Worm (Caenorhabditis elegans) whole organism, L2 larva: ENCODE measurements around the gene C35D10.17.

Experiments used
- C34F6.9 ChIP-seq: fragments of 150-350 bp; optimal IDR thresholded peaks from 2 replicates; lab custom pipeline; 2014; ENCODE audit warnings: missing biosample characterization, missing genetic modification characterization
- F13H6.1 ChIP-seq: sonication (generic microtip); optimal IDR thresholded peaks from 2 replicates; lab custom pipeline; 2016; ENCODE audit warnings: missing genetic modification characterization, missing compliant biosample characterization
- R02D3.7 ChIP-seq: fragments of 150-350 bp; optimal IDR thresholded peaks from 2 replicates; lab custom pipeline; 2014; ENCODE audit warnings: missing biosample characterization, missing genetic modification characterization
- ZK546.5 ChIP-seq: sonication (generic microtip); optimal IDR thresholded peaks from 2 replicates; lab custom pipeline; 2017; ENCODE audit warnings: missing biosample characterization, missing genetic modification characterization
- alr-1 ChIP-seq: fragments of 150-350 bp; optimal IDR thresholded peaks from 2 replicates; lab custom pipeline; 2014; ENCODE audit warnings: missing biosample characterization, missing genetic modification characterization
- aly-2 ChIP-seq: fragments of 150-350 bp; optimal IDR thresholded peaks from 2 replicates; lab custom pipeline; 2014; ENCODE audit warnings: missing biosample characterization, missing genetic modification characterization
- blmp-1 ChIP-seq: sonication (generic microtip); optimal IDR thresholded peaks from 2 replicates; lab custom pipeline; 2017; ENCODE audit warnings: missing genetic modification characterization, mild to moderate bottlenecking, missing compliant biosample characterization, antibody characterized with exemption, moderate library complexity; ENCODE audit not compliant: insufficient read depth
- ceh-16 ChIP-seq: fragments of 150-350 bp; optimal IDR thresholded peaks from 2 replicates; lab custom pipeline; 2014; ENCODE audit warnings: missing biosample characterization, missing genetic modification characterization
- crh-2 ChIP-seq: sonication (generic microtip); optimal IDR thresholded peaks from 2 replicates; lab custom pipeline; 2017; ENCODE audit warnings: missing biosample characterization, missing genetic modification characterization
- dmd-4 ChIP-seq: sonication (generic microtip); optimal IDR thresholded peaks from 2 replicates; lab custom pipeline; 2017; ENCODE audit warnings: missing biosample characterization, missing genetic modification characterization
- egl-27 ChIP-seq: sonication (generic microtip); optimal IDR thresholded peaks from 3 replicates; lab custom pipeline; 2017; ENCODE audit warnings: missing biosample characterization, missing genetic modification reagents, missing genetic modification characterization
- fos-1 ChIP-seq: fragments of 150-350 bp; optimal IDR thresholded peaks from 2 replicates; lab custom pipeline; 2014; ENCODE audit warnings: missing biosample characterization, missing genetic modification characterization
- gmeb-1 ChIP-seq: fragments of 150-350 bp; optimal IDR thresholded peaks from 2 replicates; lab custom pipeline; 2014; ENCODE audit warnings: missing biosample characterization, missing genetic modification characterization
- lin-11 ChIP-seq: fragments of 150-350 bp; sonication (generic microtip); optimal IDR thresholded peaks from 2 replicates; lab custom pipeline; 2014; ENCODE audit warnings: missing biosample characterization, missing genetic modification characterization, inconsistent platforms, mixed read lengths
- lin-39 ChIP-seq: fragments of 150-350 bp; optimal IDR thresholded peaks from 2 replicates; lab custom pipeline; 2014; ENCODE audit warnings: missing biosample characterization, missing genetic modification reagents, missing genetic modification characterization
- mab-5 ChIP-seq: fragments of 150-350 bp; optimal IDR thresholded peaks from 2 replicates; lab custom pipeline; 2014; ENCODE audit warnings: missing biosample characterization, missing genetic modification characterization
- mdl-1 ChIP-seq, 2 experiments: fragments of 150-350 bp in 1 of 2; sonication (generic microtip) in 1 of 2; optimal IDR thresholded peaks; 2 replicates each; lab custom pipeline; 2017; ENCODE audit warnings: missing biosample characterization in 2 of 2, missing genetic modification characterization in 2 of 2
- nhr-10 ChIP-seq: sonication (generic microtip); optimal IDR thresholded peaks from 2 replicates; lab custom pipeline; 2017; ENCODE audit warnings: missing biosample characterization, missing genetic modification characterization
- nhr-11 ChIP-seq: fragments of 150-350 bp; optimal IDR thresholded peaks from 2 replicates; lab custom pipeline; 2014; ENCODE audit warnings: missing biosample characterization, missing genetic modification characterization
- nhr-12 ChIP-seq: fragments of 150-350 bp; optimal IDR thresholded peaks from 2 replicates; lab custom pipeline; 2014; ENCODE audit warnings: missing biosample characterization, missing genetic modification characterization
- nhr-129 ChIP-seq: fragments of 150-350 bp; optimal IDR thresholded peaks from 2 replicates; lab custom pipeline; 2014; ENCODE audit warnings: missing biosample characterization, missing genetic modification characterization
- nhr-21 ChIP-seq: fragments of 150-350 bp; optimal IDR thresholded peaks from 2 replicates; lab custom pipeline; 2014; ENCODE audit warnings: missing biosample characterization, missing genetic modification characterization
- nhr-23 ChIP-seq: fragments of 150-350 bp; optimal IDR thresholded peaks from 2 replicates; lab custom pipeline; 2014; ENCODE audit warnings: missing biosample characterization, missing genetic modification reagents, missing genetic modification characterization
- nhr-237 ChIP-seq: fragments of 150-350 bp; optimal IDR thresholded peaks from 2 replicates; lab custom pipeline; 2014; ENCODE audit warnings: missing biosample characterization, missing genetic modification characterization
- nhr-25 ChIP-seq: fragments of 150-350 bp; sonication (generic microtip); optimal IDR thresholded peaks from 3 replicates; lab custom pipeline; 2014; ENCODE audit warnings: missing biosample characterization, missing genetic modification characterization
- nhr-6 ChIP-seq: fragments of 150-350 bp; optimal IDR thresholded peaks from 2 replicates; lab custom pipeline; 2014; ENCODE audit warnings: missing biosample characterization, missing genetic modification characterization
- nhr-77 ChIP-seq: fragments of 150-350 bp; optimal IDR thresholded peaks from 2 replicates; lab custom pipeline; 2014; ENCODE audit warnings: missing biosample characterization, missing genetic modification characterization
- peb-1 ChIP-seq: fragments of 150-350 bp; optimal IDR thresholded peaks from 2 replicates; lab custom pipeline; 2014; ENCODE audit warnings: missing biosample characterization, missing genetic modification characterization
- sem-4 ChIP-seq: fragments of 150-350 bp; optimal IDR thresholded peaks from 2 replicates; lab custom pipeline; 2014; ENCODE audit warnings: missing biosample characterization, missing genetic modification reagents, missing genetic modification characterization
- skn-1 ChIP-seq: sonication (generic microtip); optimal IDR thresholded peaks from 2 replicates; lab custom pipeline; 2017; ENCODE audit warnings: missing biosample characterization, missing genetic modification characterization
- sma-3 ChIP-seq: sonication (generic microtip); optimal IDR thresholded peaks from 2 replicates; lab custom pipeline; 2016; ENCODE audit warnings: missing genetic modification reagents, missing genetic modification characterization, missing compliant biosample characterization
- sma-9 ChIP-seq, 2 experiments: fragments of 150-350 bp in 1 of 2; sonication (generic microtip) in 1 of 2; optimal IDR thresholded peaks; 2 replicates each; lab custom pipeline; 2014 to 2016; ENCODE audit warnings: missing genetic modification characterization in 2 of 2, mild to moderate bottlenecking in 1 of 2, missing biosample characterization in 1 of 2, missing compliant biosample characterization in 1 of 2, missing genetic modification reagents in 1 of 2, moderate library complexity in 1 of 2
- snpc-4 ChIP-seq: fragments of 150-350 bp; optimal IDR thresholded peaks from 2 replicates; lab custom pipeline; 2014; ENCODE audit warnings: missing biosample characterization, missing genetic modification characterization
- unc-39 ChIP-seq: fragments of 150-350 bp; optimal IDR thresholded peaks from 2 replicates; lab custom pipeline; 2014; ENCODE audit warnings: missing biosample characterization, missing genetic modification characterization
- unc-62 ChIP-seq: fragments of 150-350 bp; optimal IDR thresholded peaks from 2 replicates; lab custom pipeline; 2014; ENCODE audit warnings: missing biosample characterization, missing genetic modification reagents, missing genetic modification characterization
- ztf-1 ChIP-seq: fragments of 200-800 bp; sonication (Bioruptor generic); conservative IDR thresholded peaks from 2 replicates; pipeline ENCODE4 v1.3.6; 2022; ENCODE audit warnings: missing genetic modification characterization, missing compliant biosample characterization
- ztf-11 ChIP-seq: sonication (generic microtip); optimal IDR thresholded peaks from 2 replicates; lab custom pipeline; 2017; ENCODE audit warnings: missing biosample characterization, missing genetic modification characterization
- ztf-4 ChIP-seq: fragments of 150-350 bp; optimal IDR thresholded peaks from 2 replicates; lab custom pipeline; 2014; ENCODE audit warnings: missing biosample characterization, missing genetic modification characterization

C35D10.17 gene

DNA sequence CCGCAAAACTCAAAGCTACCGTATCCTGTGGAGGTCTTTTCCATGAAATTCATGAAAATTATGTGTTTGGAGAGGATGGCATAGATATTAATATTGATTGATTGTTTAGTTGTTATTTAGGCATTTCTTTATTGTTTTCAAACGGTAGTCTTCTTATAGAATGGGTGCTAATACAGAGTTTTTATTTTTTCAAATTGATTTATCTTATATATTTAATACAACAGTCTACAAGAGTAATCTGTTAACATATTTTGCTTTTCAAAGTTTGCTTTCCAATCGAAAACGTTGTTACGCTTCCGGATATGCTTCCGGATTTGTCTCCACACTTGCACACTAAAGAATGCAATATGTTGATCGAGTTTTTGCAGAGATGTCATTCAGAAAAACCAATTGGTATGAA lies at the start of gene C35D10.17:
Gene C35D10.17 (plus strand): TSS at position 301 of the 400 bp plus-strand sequence.
- no peak for TF ChIP-seq sma-3 (GFP tag; lab: Kevin White, UChicago)
- no peak for TF ChIP-seq ztf-1
- TF ChIP-seq nhr-6 (tag; lab: Kevin White, UChicago): no peak
- TF ChIP-seq ztf-11 (tag; lab: Kevin White, UChicago): no peak
- no peak for TF ChIP-seq egl-27
- TF ChIP-seq nhr-11 (tag; lab: Kevin White, UChicago): no peak
- TF ChIP-seq unc-62 (GFP tag; lab: Kevin White, UChicago): no peak
- no peak for TF ChIP-seq ztf-4
- no peak for TF ChIP-seq F13H6.1
- no peak for TF ChIP-seq mab-5
- no peak for TF ChIP-seq nhr-10
- TF ChIP-seq ZK546.5 (tag; lab: Kevin White, UChicago): no peak
- no peak for TF ChIP-seq sma-9 (GFP tag; optimal IDR thresholded peaks at IDR 0.05; lab: Kevin White, UChicago)
- TF ChIP-seq sma-9 (tag; optimal IDR thresholded peaks at IDR 0.05; lab: Kevin White, UChicago): no peak
- TF ChIP-seq peb-1 (tag; lab: Kevin White, UChicago): no peak
- TF ChIP-seq aly-2 (tag; lab: Kevin White, UChicago): no peak
- TF ChIP-seq C34F6.9 (tag; lab: Kevin White, UChicago): no peak
- TF ChIP-seq sem-4: no peak
- TF ChIP-seq nhr-25 (tag; lab: Kevin White, UChicago): no peak
- TF ChIP-seq mdl-1 (tag; optimal IDR thresholded peaks at IDR 0.05; lab: Kevin White, UChicago): no peak

DNA sequence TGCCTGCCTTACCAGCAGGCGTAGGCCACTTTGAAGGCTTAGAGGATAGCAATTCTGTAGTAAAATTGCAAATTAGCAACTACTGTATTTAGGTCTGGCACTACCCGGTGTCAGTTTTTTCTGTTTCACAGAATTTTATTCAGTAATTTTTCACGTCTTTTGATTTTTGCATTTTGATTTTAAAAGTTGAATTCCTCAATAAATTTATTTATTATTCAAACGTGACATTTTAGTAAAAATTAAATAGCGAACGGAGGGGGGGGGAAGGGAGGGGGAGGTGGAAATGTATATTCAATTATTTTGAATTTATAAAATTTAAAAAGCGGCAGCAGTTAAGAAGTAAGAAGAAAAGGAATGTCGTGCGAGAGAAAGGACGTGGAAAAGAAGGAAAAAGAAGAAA lies 49.6 kb upstream of the C35D10.17 start, which contains the start of gene F26A1.4:
Gene F26A1.4 (plus strand): TSS at position 301 of the 400 bp plus-strand sequence.
- TF ChIP-seq dmd-4 (tag; lab: Kevin White, UChicago) (no peak), unc-62 (GFP tag; lab: Kevin White, UChicago) (no peak), nhr-12 (tag; lab: Kevin White, UChicago) (no peak), nhr-129 (tag; lab: Kevin White, UChicago) (no peak), nhr-6 (tag; lab: Kevin White, UChicago) (no peak), lin-11 (tag; lab: Kevin White, UChicago) (no peak), gmeb-1 (tag; lab: Kevin White, UChicago) (no peak), C34F6.9 (tag; lab: Kevin White, UChicago) (no peak), R02D3.7 (tag; lab: Kevin White, UChicago) (no peak), blmp-1 (tag; lab: Kevin White, UChicago) (no peak), alr-1 (tag; lab: Kevin White, UChicago) (no peak), snpc-4 (tag; lab: Kevin White, UChicago) (no peak), skn-1 (tag; lab: Kevin White, UChicago) (no peak), ceh-16 (tag; lab: Kevin White, UChicago) (no peak), fos-1 (tag; lab: Kevin White, UChicago) (no peak), egl-27 (no peak), crh-2 (no peak)

DNA sequence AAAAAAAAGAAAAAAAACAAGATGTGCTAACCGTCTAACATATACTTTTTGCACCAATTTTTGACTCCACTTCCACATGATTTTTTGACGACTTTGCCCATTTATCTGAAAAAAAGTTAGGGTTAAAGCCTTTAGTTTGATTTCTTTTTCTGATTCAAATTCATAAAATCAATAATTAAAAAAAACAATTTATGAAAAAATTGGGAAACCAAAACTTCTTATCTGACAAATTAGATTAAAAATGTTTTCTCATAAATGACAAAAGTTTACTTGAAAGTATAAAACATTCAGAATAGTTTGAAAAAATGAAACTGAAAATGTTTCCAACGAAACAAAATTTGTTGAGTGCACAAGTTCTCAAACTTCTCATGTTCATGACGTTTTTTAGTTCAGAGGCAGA lies 47.0 kb upstream of the C35D10.17 start, which contains the start of gene F26A1.7:
Gene F26A1.7 (minus strand): TSS at position 101 of the 400 bp plus-strand sequence.
- TF ChIP-seq lin-39 (no peak), ceh-16 (tag; lab: Kevin White, UChicago) (no peak), nhr-21 (tag; lab: Kevin White, UChicago) (no peak), sma-3 (GFP tag; lab: Kevin White, UChicago) (no peak), unc-39 (tag; lab: Kevin White, UChicago) (no peak), ztf-1 (no peak)
- TF ChIP-seq, all 48 proteins: peak for 0

DNA sequence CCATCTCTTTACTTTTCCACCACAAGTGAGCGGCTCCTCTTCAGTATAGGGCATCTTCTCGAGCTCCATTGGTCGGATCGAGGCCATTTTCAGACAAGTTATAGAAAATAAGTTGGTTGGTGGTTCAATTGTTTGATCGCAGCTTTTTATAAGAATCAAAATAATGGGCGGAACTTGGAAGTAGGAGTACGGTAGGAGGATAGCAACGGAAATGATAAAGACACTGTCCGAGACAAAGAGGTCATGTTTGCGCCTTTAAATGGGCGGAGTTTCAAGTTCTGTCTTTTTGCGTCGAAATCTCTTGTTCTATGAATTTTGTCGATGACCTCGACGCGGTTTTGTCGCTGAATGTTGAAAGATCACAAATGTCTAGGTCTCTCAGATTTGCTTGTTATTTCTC lies 44.7 kb upstream of the C35D10.17 start, which contains the start of gene F26A1.8:
Gene F26A1.8 (minus strand): TSS at position 101 of the 400 bp plus-strand sequence.
- no peak for TF ChIP-seq nhr-237
- TF ChIP-seq nhr-77 (tag; lab: Kevin White, UChicago): no peak
- TF ChIP-seq sma-3 (GFP tag; lab: Kevin White, UChicago): no peak
- no peak for TF ChIP-seq nhr-11 (tag; lab: Kevin White, UChicago)
- TF ChIP-seq mdl-1 (tag; optimal IDR thresholded peaks at IDR 0.05; lab: Kevin White, UChicago): no peak
- no peak for TF ChIP-seq blmp-1 (tag; lab: Kevin White, UChicago)
- TF ChIP-seq gmeb-1 (tag; lab: Kevin White, UChicago): no peak
- TF ChIP-seq nhr-23 (tag; lab: Kevin White, UChicago): no peak
- TF ChIP-seq nhr-10: no peak
- TF ChIP-seq nhr-25 (tag; lab: Kevin White, UChicago): no peak
- TF ChIP-seq aly-2 (tag; lab: Kevin White, UChicago): no peak
